Worm (Caenorhabditis elegans): ENCODE data around the gene gon-1.
"Not testable (repeated sequence)": the region's sequence is repeated elsewhere in the genome, so short reads cannot be mapped to it uniquely, and the experiment has no call there.

gon-1 gene

DNA sequence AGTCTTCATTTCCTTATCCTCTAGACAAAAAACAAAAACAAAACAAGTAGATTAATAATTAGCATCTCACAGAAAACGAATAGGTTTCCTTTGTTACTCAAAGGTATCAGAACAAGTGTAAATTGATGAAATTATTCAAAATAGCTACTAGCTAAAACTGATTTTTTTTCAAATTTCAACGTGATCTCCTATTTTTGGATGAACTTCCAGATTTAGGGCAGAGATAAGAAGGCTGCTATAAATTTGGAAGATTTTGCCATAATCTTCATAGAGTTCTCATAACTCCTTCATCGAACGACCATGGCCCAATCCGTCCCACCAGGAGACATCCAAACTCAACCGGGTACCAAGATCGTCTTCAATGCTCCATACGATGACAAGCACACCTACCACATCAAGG, 58.9 kb downstream of the gon-1 start, which contains the start of gene msp-77:
TSS of gene msp-77 (plus strand) at position 301 of the 400 bp plus-strand sequence.
- TF ChIP-seq F26F4.8 (GFP tag; conservative IDR thresholded peaks at IDR 0.05): 0 out of 2 replicates have a peak, but pooled peaks have one; percentile 57

- not testable (repeated sequence) for TF ChIP-seq nhr-11 (tag; optimal IDR thresholded peaks at IDR 0.05); gei-8 (GFP tag; optimal IDR thresholded peaks at IDR 0.05); nhr-6 (tag; optimal IDR thresholded peaks at IDR 0.05)
These were observed 59.6 kb downstream of the gon-1 start, which contains the start of gene sss-1 for ce11 chrIV:9893649-9894048. Gene sss-1 (minus strand): TSS chrIV:9893749.

DNA sequence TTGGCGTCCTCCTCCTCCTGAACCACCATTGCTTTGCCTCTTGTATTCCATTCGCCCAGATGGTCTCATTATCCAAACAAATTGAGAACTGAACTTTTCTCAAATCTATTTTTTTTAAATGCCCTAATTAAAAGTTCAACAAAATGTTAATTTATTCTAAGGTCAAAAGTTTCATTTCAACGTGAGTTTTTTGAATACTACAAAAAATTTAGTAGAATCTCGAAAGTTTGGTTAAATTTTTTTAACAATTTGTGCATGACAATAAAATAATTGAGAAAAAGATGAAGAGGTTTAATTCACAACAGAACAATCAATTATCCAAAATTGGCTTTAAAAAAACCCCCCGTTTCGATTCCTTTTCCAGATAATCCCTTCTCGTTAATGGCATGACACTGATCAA, 61.3 kb downstream of the gon-1 start, which contains the start of gene F32B6.4:
TSS of gene F32B6.4 (minus strand) at position 101 of the 400 bp plus-strand sequence.
- no peak for TF ChIP-seq T26A8.4 (GFP tag; IDR thresholded peaks at IDR 0.05)
- TF ChIP-seq mdt-29 (GFP tag; IDR thresholded peaks at IDR 0.05): no peak
- no peak for TF ChIP-seq ZK337.2 (GFP tag; IDR thresholded peaks at IDR 0.05)
- no peak for TF ChIP-seq daf-16 (GFP tag; optimal IDR thresholded peaks at IDR 0.05)
- TF ChIP-seq daf-16 (tag; optimal IDR thresholded peaks at IDR 0.05): no peak
- no peak for TF ChIP-seq hlh-11 (tag; optimal IDR thresholded peaks at IDR 0.05)
- TF ChIP-seq tag-97 (GFP tag; IDR thresholded peaks at IDR 0.05): no peak
- TF ChIP-seq unc-39 (tag; optimal IDR thresholded peaks at IDR 0.05): no peak
- no peak for TF ChIP-seq duxl-1 (tag; optimal IDR thresholded peaks at IDR 0.05; ENCODE audit: poor library complexity)
- no peak for TF ChIP-seq mdl-1 (tag; optimal IDR thresholded peaks at IDR 0.05)
- no peak for TF ChIP-seq Y75B8A.6 (GFP tag; IDR thresholded peaks at IDR 0.05)
- TF ChIP-seq vab-7 (GFP tag; IDR thresholded peaks at IDR 0.05): no peak
- TF ChIP-seq lin-29 (GFP tag; IDR thresholded peaks at IDR 0.05): no peak
- no peak for TF ChIP-seq lim-7 (GFP tag; IDR thresholded peaks at IDR 0.05)
- TF ChIP-seq cey-2 (tag; optimal IDR thresholded peaks at IDR 0.05; ENCODE audit: borderline replicate concordance, insufficient read depth): no peak
- no peak for TF ChIP-seq mxl-3 (GFP tag; optimal IDR thresholded peaks at IDR 0.05)
- TF ChIP-seq nhr-6 (tag; optimal IDR thresholded peaks at IDR 0.05): no peak
- no peak for TF ChIP-seq nhr-10 (tag; optimal IDR thresholded peaks at IDR 0.05)
- no peak for TF ChIP-seq php-3 (GFP tag; IDR thresholded peaks at IDR 0.05)
- no peak for TF ChIP-seq daf-8 (GFP tag; IDR thresholded peaks at IDR 0.05)

DNA sequence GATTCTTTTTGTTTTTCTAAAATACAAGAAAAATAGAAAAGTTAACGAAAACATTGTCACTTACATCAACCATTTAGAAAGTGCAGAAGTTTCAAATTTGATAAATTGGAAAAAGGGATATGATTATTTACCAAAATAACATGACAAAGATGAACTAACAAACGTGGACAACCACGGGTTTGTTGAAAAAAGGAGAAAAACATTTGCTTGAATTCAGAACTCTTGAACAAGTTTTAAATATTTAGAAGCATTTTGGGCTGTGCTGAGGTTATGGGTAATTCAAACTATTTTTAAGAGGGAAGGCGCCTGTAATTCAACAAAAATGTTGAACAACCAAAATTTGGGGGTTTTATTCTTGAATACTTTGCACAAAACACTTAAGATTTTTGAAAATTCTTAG, 63.4 kb downstream of the gon-1 start, which contains the start of gene ttbk-3:
TSS of gene ttbk-3 (minus strand) at position 101 of the 400 bp plus-strand sequence.
- TF ChIP-seq lin-15B (tag; optimal IDR thresholded peaks at IDR 0.05) (no peak), snpc-1.2 (GFP tag; IDR thresholded peaks at IDR 0.05) (no peak), nhr-77 (tag; optimal IDR thresholded peaks at IDR 0.05) (no peak), nhr-237 (tag; optimal IDR thresholded peaks at IDR 0.05) (no peak), snpc-4 (tag; optimal IDR thresholded peaks at IDR 0.05) (no peak), T26A8.4 (GFP tag; IDR thresholded peaks at IDR 0.05) (no peak), zip-11 (GFP tag; IDR thresholded peaks at IDR 0.05) (no peak), tra-1 (GFP tag; IDR thresholded peaks at IDR 0.05) (no peak), madf-5 (GFP tag; IDR thresholded peaks at IDR 0.05) (no peak), madf-9 (GFP tag; conservative IDR thresholded peaks at IDR 0.05) (no peak), vab-7 (GFP tag; IDR thresholded peaks at IDR 0.05) (no peak)

- TF ChIP-seq duxl-1 (tag; optimal IDR thresholded peaks at IDR 0.05; ENCODE audit: poor library complexity) (no peak), nhr-6 (tag; optimal IDR thresholded peaks at IDR 0.05) (peak; percentile 57), nhr-77 (tag; optimal IDR thresholded peaks at IDR 0.05) (peak; percentile 34), dmd-8 (GFP tag; IDR thresholded peaks at IDR 0.05) (no peak), nhr-11 (tag; optimal IDR thresholded peaks at IDR 0.05) (no peak), snpc-1.2 (GFP tag; IDR thresholded peaks at IDR 0.05) (0 out of 2 replicates have a peak, but pooled peaks have one; percentile 24), T20F7.1 (GFP tag; optimal IDR thresholded peaks at IDR 0.05) (peak; percentile 48), nhr-42 (GFP tag; IDR thresholded peaks at IDR 0.05) (no peak), ZK337.2 (GFP tag; IDR thresholded peaks at IDR 0.05) (no peak), unc-130 (GFP tag; optimal IDR thresholded peaks at IDR 0.05) (peak; percentile 64), hlh-11 (tag; optimal IDR thresholded peaks at IDR 0.05) (peak; percentile 3), nhr-28 (tag; optimal IDR thresholded peaks at IDR 0.05) (peak; percentile 4), mes-2 (tag; optimal IDR thresholded peaks at IDR 0.05; ENCODE audit: poor library complexity, severe bottlenecking) (peak; percentile 72), dpl-1 (GFP tag; optimal IDR thresholded peaks at IDR 0.05) (peak; percentile 61), spr-1 (tag; optimal IDR thresholded peaks at IDR 0.05) (no peak), R02D3.7 (tag; optimal IDR thresholded peaks at IDR 0.05) (no peak), nhr-237 (tag; optimal IDR thresholded peaks at IDR 0.05) (no peak), ceh-28 (tag; optimal IDR thresholded peaks at IDR 0.05) (no peak), madf-5 (GFP tag; IDR thresholded peaks at IDR 0.05) (0 out of 4 replicates have a peak, but pooled peaks of 1 of the 2 experiments have one; percentile 14), lin-39 (tag; optimal IDR thresholded peaks at IDR 0.05) (no peak)
These were observed 69.0 kb downstream of the gon-1 start, which contains the start of the genes prp-18 and mccc-1 for ce11 chrIV:9884257-9884656. Gene prp-18 (minus strand): TSS chrIV:9884383. Gene mccc-1 (plus strand): TSS chrIV:9884570.
